Fruit fly (Drosophila melanogaster): ENCODE results near the gene CG5645.
A peak's percentile ranks its signal among the peaks of the same experiment; 100 is the strongest.

Gene CG5645

DNA sequence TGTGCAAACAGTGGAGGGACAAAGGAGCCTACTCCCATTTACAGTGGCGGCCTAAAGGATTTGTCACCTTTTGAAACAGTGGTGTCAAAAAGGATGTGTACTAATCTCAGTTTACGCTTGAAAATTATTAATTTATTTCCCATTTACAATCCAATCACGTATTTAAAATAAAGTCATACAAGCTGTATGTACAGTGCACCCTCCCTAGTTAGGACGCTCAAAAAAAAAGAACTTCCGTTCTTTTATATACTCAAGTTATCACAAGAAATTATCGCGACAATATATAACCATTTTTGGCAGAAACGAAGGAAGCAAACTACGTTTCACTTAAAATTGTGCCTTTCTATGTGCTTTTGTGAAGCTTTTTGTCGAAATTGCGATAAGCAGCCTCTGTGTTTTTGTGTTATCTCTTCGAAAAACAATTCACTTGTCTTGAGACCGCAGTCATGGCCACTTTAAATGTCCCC lies 2.8 kb upstream of the CG5645 start (continued):
- TF ChIP-seq Max (GFP tag; optimal IDR thresholded peaks at IDR 0.05) (no peak), ci (GFP tag; IDR thresholded peaks at IDR 0.05) (0 out of 3 replicates have a peak, but pooled peaks have one; percentile 42), fd96Cb (tag; optimal IDR thresholded peaks at IDR 0.05) (peak; percentile 36), ash1 (GFP tag; optimal IDR thresholded peaks at IDR 0.05) (no peak), Lim3 (GFP tag; IDR thresholded peaks at IDR 0.05) (no peak), sob (GFP tag; IDR thresholded peaks at IDR 0.05) (no peak; the same call in 1 of the 2 replicates), CG2875 (GFP tag; optimal IDR thresholded peaks at IDR 0.05) (no peak), ftz-f1 (GFP tag; optimal IDR thresholded peaks at IDR 0.05) (no peak), vvl (GFP tag; IDR thresholded peaks at IDR 0.05) (peak; percentile 41; the same call in 1 of the 2 replicates), CG32772 (GFP tag; IDR thresholded peaks at IDR 0.05) (no peak), repo (GFP tag; optimal IDR thresholded peaks at IDR 0.05) (no peak), Ada2b (GFP tag; IDR thresholded peaks at IDR 0.05) (peak; percentile 11; the same call in 1 of the 2 replicates), Oli (tag; optimal IDR thresholded peaks at IDR 0.05) (peak; percentile 57), maf-S (GFP tag; optimal IDR thresholded peaks at IDR 0.05) (no peak), YL-1 (GFP tag; optimal IDR thresholded peaks at IDR 0.05) (no peak), mld (GFP tag; IDR thresholded peaks at IDR 0.05; ENCODE audit: partially characterized antibody) (0 out of 3 replicates have a peak, but pooled peaks have one; percentile 7), CG4730 (GFP tag; IDR thresholded peaks at IDR 0.05) (no peak), Usf (GFP tag; optimal IDR thresholded peaks at IDR 0.05) (no peak), D19B (GFP tag; optimal IDR thresholded peaks at IDR 0.05) (peak; percentile 39), CG11560 (tag; IDR thresholded peaks at IDR 0.05) (no peak), da (GFP tag; optimal IDR thresholded peaks at IDR 0.05) (no peak), CkIIα-i1 (GFP tag; IDR thresholded peaks at IDR 0.05) (no peak), Optix (GFP tag; IDR thresholded peaks at IDR 0.05) (no peak), CG1233 (GFP tag; optimal IDR thresholded peaks at IDR 0.05) (peak; percentile 9), org-1 (GFP tag; optimal IDR thresholded peaks at IDR 0.05) (peak; percentile 53), CG4617 (GFP tag; optimal IDR thresholded peaks at IDR 0.05; ENCODE audit: borderline replicate concordance) (no peak), pho (GFP tag; optimal IDR thresholded peaks at IDR 0.05) (peak; percentile 26), lab (GFP tag; optimal IDR thresholded peaks at IDR 0.05) (peak; percentile 70), Abd-B (GFP tag; optimal IDR thresholded peaks at IDR 0.05) (no peak), inv (GFP tag; IDR thresholded peaks at IDR 0.05; ENCODE audit: partially characterized antibody) (no peak), CG13296 (GFP tag; optimal IDR thresholded peaks at IDR 0.05) (peak; percentile 67), sqz (GFP tag; optimal IDR thresholded peaks at IDR 0.05) (no peak), CG3281 (GFP tag; optimal IDR thresholded peaks at IDR 0.05) (peak; percentile 47), CG18764 (GFP tag; optimal IDR thresholded peaks at IDR 0.05) (no peak), Dref (GFP tag; IDR thresholded peaks at IDR 0.05) (no peak), Ravus (GFP tag; IDR thresholded peaks at IDR 0.05) (no peak), CG1529 (GFP tag; optimal IDR thresholded peaks at IDR 0.05) (peak; percentile 1), CG8765 (GFP tag; IDR thresholded peaks at IDR 0.05) (no peak), cg (GFP tag; optimal IDR thresholded peaks at IDR 0.05) (no peak), CG9817 (tag; optimal IDR thresholded peaks at IDR 0.05) (peak; percentile 70), CG7745 (tag; optimal IDR thresholded peaks at IDR 0.05) (no peak), Rx (GFP tag; IDR thresholded peaks at IDR 0.05) (no peak), CG14014 (GFP tag; IDR thresholded peaks at IDR 0.05) (peak; percentile 45; the same call in 1 of the 2 replicates), H2.0 (GFP tag; IDR thresholded peaks at IDR 0.05) (no peak), ham (GFP tag; IDR thresholded peaks at IDR 0.05) (no peak), B-H1 (GFP tag; IDR thresholded peaks at IDR 0.05) (no peak), danr (GFP tag; IDR thresholded peaks at IDR 0.05) (no peak), Hand (GFP tag; optimal IDR thresholded peaks at IDR 0.05) (peak; percentile 29), CG17912 (GFP tag; optimal IDR thresholded peaks at IDR 0.05) (no peak), Dip3 (GFP tag; optimal IDR thresholded peaks at IDR 0.05) (peak; percentile 29), E2f2 (GFP tag; IDR thresholded peaks at IDR 0.05) (no peak), CG32532 (GFP tag; IDR thresholded peaks at IDR 0.05) (peak; percentile 57; the same call in 1 of the 2 replicates)
